Worm (Caenorhabditis elegans) whole organism, early embryonic: Measurements from ENCODE around the gene C03B1.3.

ENCODE experiments used
- aly-1 ChIP-seq: sonication (generic microtip); optimal IDR thresholded peaks from 2 replicates; lab custom pipeline; 2016; ENCODE audit warnings: missing genetic modification characterization, missing compliant biosample characterization
- ama-1 ChIP-seq: fragments of 150-350 bp; optimal IDR thresholded peaks from 2 replicates; lab custom pipeline; 2014
- pes-1 ChIP-seq: fragments of 200-800 bp; sonication (Bioruptor generic); IDR thresholded peaks from 2 replicates; pipeline ENCODE4 v1.3.6; 2022; ENCODE audit warnings: missing genetic modification reagents, missing genetic modification characterization, missing compliant biosample characterization
- tra-4 ChIP-seq: sonication (generic microtip); optimal IDR thresholded peaks from 2 replicates; lab custom pipeline; 2017; ENCODE audit warnings: missing genetic modification characterization, missing compliant biosample characterization

ce11 chrX:6345785-6346184 is 20.0 kb upstream of the C03B1.3 start:
- no peak for TF ChIP-seq aly-1
- TF ChIP-seq ama-1 = no peak
- TF ChIP-seq pes-1 (GFP tag; lab: Robert Waterston, UW) = no peak
- TF ChIP-seq tra-4 = no peak
